Worm (Caenorhabditis elegans) whole organism, midembryonic: ENCODE data around the gene Y55B1AR.2.

Source experiments
- flt-1 ChIP-seq: fragments of 200-800 bp; sonication (Bioruptor generic); IDR thresholded peaks from 2 replicates; pipeline ENCODE4 v1.3.6; 2022; ENCODE audit warnings: missing genetic modification characterization, missing compliant biosample characterization
- ref-1 ChIP-seq: fragments of 200-800 bp; sonication (Bioruptor generic); conservative IDR thresholded peaks from 2 replicates; pipeline ENCODE4 v1.3.6; 2022; ENCODE audit warnings: missing genetic modification reagents, missing genetic modification characterization, missing compliant biosample characterization
- tab-1 ChIP-seq: fragments of 200-800 bp; sonication (Bioruptor generic); IDR thresholded peaks from 2 replicates; pipeline ENCODE4 v1.3.6; 2022; ENCODE audit warnings: missing genetic modification characterization, missing compliant biosample characterization
- ztf-23 ChIP-seq: fragments of 200-800 bp; sonication (Bioruptor generic); IDR thresholded peaks from 2 replicates; pipeline ENCODE4 v1.3.6; 2022; ENCODE audit warnings: missing genetic modification reagents, missing genetic modification characterization, missing compliant biosample characterization

DNA sequence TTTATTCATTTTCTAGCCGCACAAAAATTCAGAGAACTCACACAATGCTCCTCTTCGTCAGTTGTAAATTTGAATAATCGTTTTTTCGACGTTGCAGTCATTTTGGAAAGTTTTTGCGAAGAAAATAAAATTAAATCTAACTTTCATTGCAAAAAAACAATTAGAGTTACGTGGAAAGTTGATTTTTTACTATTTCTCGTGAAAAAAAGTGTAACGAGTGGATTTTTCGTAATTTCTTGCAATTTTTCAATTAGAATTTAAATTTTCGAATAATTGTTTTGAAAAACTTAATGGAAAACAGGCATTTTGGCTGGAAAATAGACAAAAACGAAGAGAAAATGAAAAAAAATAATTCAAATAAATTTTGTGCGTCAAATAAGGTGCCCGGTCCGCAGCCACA, at the start of gene Y55B1AR.2:
- TF ChIP-seq tab-1 (GFP tag; lab: Robert Waterston, UW), result no peak
- no peak for TF ChIP-seq flt-1 (GFP tag; lab: Robert Waterston, UW)
- no peak for TF ChIP-seq ref-1
- no peak for TF ChIP-seq ztf-23
